Worm (Caenorhabditis elegans): ENCODE data around the gene C01C4.3.

The C01C4.3 gene

ce11 chrX:3755753-3756152, 59.0 kb downstream of the C01C4.3 start:
- peak; percentile 21 for TF ChIP-seq nhr-85 (tag)
- no peak for TF ChIP-seq blmp-1 (tag; optimal IDR thresholded peaks at IDR 0.05)
- no peak for TF ChIP-seq ama-1 (optimal IDR thresholded peaks at IDR 0.05)
- TF ChIP-seq aha-1 (tag; optimal IDR thresholded peaks at IDR 0.05) = no peak
- peak in 5 of 6 experiments; percentile 5 to 89 (median 63) for TF ChIP-seq elt-3 (tag; optimal IDR thresholded peaks at IDR 0.05)
- TF ChIP-seq nhr-28 (tag; optimal IDR thresholded peaks at IDR 0.05) = no peak
- no peak for TF ChIP-seq C04F5.9 (tag; optimal IDR thresholded peaks at IDR 0.05)
- no peak for TF ChIP-seq pax-3 (tag; optimal IDR thresholded peaks at IDR 0.05)

ce11 chrX:3756238-3756637, 59.5 kb downstream of the C01C4.3 start:
- no peak for TF ChIP-seq nhr-28 (tag; optimal IDR thresholded peaks at IDR 0.05)
- no peak for TF ChIP-seq tbx-2 (tag; optimal IDR thresholded peaks at IDR 0.05)
- no peak for TF ChIP-seq zag-1 (tag; optimal IDR thresholded peaks at IDR 0.05)
- TF ChIP-seq nhr-47 (tag; optimal IDR thresholded peaks at IDR 0.05) = no peak
- TF ChIP-seq unc-130 (tag; optimal IDR thresholded peaks at IDR 0.05) = no peak
- TF ChIP-seq zip-4 (GFP tag; optimal IDR thresholded peaks at IDR 0.05) = no peak
- no peak for TF ChIP-seq nhr-19 (GFP tag; conservative IDR thresholded peaks at IDR 0.05)
- no peak for TF ChIP-seq snu-23 (GFP tag; optimal IDR thresholded peaks at IDR 0.05)
- peak; percentile 31 for TF ChIP-seq rnt-1 (tag; optimal IDR thresholded peaks at IDR 0.05)
- TF ChIP-seq dsc-1 (tag; optimal IDR thresholded peaks at IDR 0.05) = no peak
- no peak for TF ChIP-seq fkh-10 (GFP tag; optimal IDR thresholded peaks at IDR 0.05)
- peak; percentile 4 to 94 (median 63) for TF ChIP-seq elt-3 (tag; optimal IDR thresholded peaks at IDR 0.05)
- TF ChIP-seq lin-14 (GFP tag; optimal IDR thresholded peaks at IDR 0.05) = no peak
- TF ChIP-seq lin-35 (GFP tag; optimal IDR thresholded peaks at IDR 0.05) = no peak
- no peak for TF ChIP-seq blmp-1 (tag; optimal IDR thresholded peaks at IDR 0.05)
- TF ChIP-seq egl-13 (tag; optimal IDR thresholded peaks at IDR 0.05) = no peak
- TF ChIP-seq hlh-4 (tag; optimal IDR thresholded peaks at IDR 0.05) = no peak

- TF ChIP-seq tbx-2 (tag; optimal IDR thresholded peaks at IDR 0.05) = no peak
- no peak for TF ChIP-seq ets-5 (GFP tag; IDR thresholded peaks at IDR 0.05)
- no peak for TF ChIP-seq nhr-90 (tag; optimal IDR thresholded peaks at IDR 0.05; ENCODE audit: poor library complexity)
- TF ChIP-seq nhr-84 (tag; optimal IDR thresholded peaks at IDR 0.05) = no peak
- no peak for TF ChIP-seq hlh-4 (tag; optimal IDR thresholded peaks at IDR 0.05)
- no peak for TF ChIP-seq ztf-11 (tag; optimal IDR thresholded peaks at IDR 0.05)
- TF ChIP-seq C16A3.4 (tag; optimal IDR thresholded peaks at IDR 0.05) = no peak
- TF ChIP-seq lin-13 (GFP tag; optimal IDR thresholded peaks at IDR 0.05) = no peak
- TF ChIP-seq lin-35 (GFP tag; optimal IDR thresholded peaks at IDR 0.05) = no peak
- no peak for TF ChIP-seq grh-1 (GFP tag; IDR thresholded peaks at IDR 0.05)
- TF ChIP-seq efl-3 (GFP tag; optimal IDR thresholded peaks at IDR 0.05) = no peak
- no peak for TF ChIP-seq nhr-11 (tag; optimal IDR thresholded peaks at IDR 0.05)
- TF ChIP-seq sptf-1 (tag; optimal IDR thresholded peaks at IDR 0.05) = no peak
- TF ChIP-seq nhr-19 (GFP tag; conservative IDR thresholded peaks at IDR 0.05) = no peak
- no peak for TF ChIP-seq elt-2 (tag; optimal IDR thresholded peaks at IDR 0.05)
- TF ChIP-seq fkh-10 (GFP tag; optimal IDR thresholded peaks at IDR 0.05) = no peak
- TF ChIP-seq skn-1 (tag; optimal IDR thresholded peaks at IDR 0.05) = no peak
- TF ChIP-seq efl-1 (optimal IDR thresholded peaks at IDR 0.05) = no peak
- TF ChIP-seq efl-1 (GFP tag; optimal IDR thresholded peaks at IDR 0.05 in 1 of 2) = no peak
- no peak for TF ChIP-seq lsy-2 (tag; optimal IDR thresholded peaks at IDR 0.05)
Measured at ce11 chrX:3758399-3758798, 61.7 kb downstream of the C01C4.3 start, which contains the start of gene T14G12.12. Gene T14G12.12, minus strand, starts transcription at chrX:3758499.

ce11 chrX:3759345-3759744, 62.6 kb downstream of the C01C4.3 start, which contains the start of gene T14G12.6:
Gene T14G12.6, minus strand, starts transcription at chrX:3759445.
- TF ChIP-seq unc-86 (tag; optimal IDR thresholded peaks at IDR 0.05) (no peak), sptf-1 (tag; optimal IDR thresholded peaks at IDR 0.05) (no peak), unc-30 (tag; optimal IDR thresholded peaks at IDR 0.05) (no peak), sox-4 (tag; optimal IDR thresholded peaks at IDR 0.05) (no peak), lsy-2 (tag; optimal IDR thresholded peaks at IDR 0.05) (no peak), nhr-85 (tag) (no peak), aha-1 (tag; optimal IDR thresholded peaks at IDR 0.05) (no peak), zip-4 (GFP tag; optimal IDR thresholded peaks at IDR 0.05) (no peak), mdl-1 (tag; optimal IDR thresholded peaks at IDR 0.05) (no peak), skn-1 (tag; optimal IDR thresholded peaks at IDR 0.05) (no peak), unc-62 (GFP tag; optimal IDR thresholded peaks at IDR 0.05) (no peak), unc-98 (GFP tag; IDR thresholded peaks at IDR 0.05) (no peak), ceh-8 (GFP tag; optimal IDR thresholded peaks at IDR 0.05) (no peak), elt-3 (tag; optimal IDR thresholded peaks at IDR 0.05) (no peak), mab-9 (GFP tag; IDR thresholded peaks at IDR 0.05) (no peak), ceh-82 (tag; optimal IDR thresholded peaks at IDR 0.05) (no peak), nhr-237 (tag; optimal IDR thresholded peaks at IDR 0.05) (no peak)
